Worm (Caenorhabditis elegans): ENCODE data around the gene E02A10.3.

The E02A10.3 gene

DNA sequence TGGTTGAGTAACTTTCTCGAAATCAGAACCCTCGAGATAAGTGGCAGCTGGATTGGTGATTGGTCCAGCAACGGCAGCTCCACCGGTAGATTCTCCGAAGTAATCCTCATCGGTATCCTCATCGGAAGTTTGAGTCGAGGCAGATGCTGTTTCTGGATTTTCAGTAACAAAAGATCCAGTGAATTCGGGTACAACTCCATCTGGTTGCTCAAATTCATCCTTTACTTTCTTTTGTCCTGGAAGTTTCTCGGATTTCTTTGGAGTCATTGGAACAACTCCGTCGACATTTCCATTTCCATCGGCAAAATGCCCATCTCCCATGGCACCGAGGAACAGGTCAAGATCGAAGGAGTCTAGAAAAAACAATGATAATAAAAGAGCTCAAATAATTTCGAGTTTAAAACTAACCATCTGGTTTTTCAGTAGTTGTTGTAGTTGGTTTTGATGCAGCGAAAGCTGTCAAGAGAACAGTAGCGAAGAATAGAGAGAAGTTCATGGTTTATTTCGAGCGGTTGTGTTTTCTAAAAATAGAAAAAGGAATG is 26.7 kb upstream of the E02A10.3 start, which contains the start of gene F45D3.4:
Gene F45D3.4, minus strand, starts transcription at position 521 of the 542 bp plus-strand sequence.
- TF ChIP-seq egl-27 (tag; optimal IDR thresholded peaks at IDR 0.05): no peak
- peak; percentile 96 for TF ChIP-seq ama-1 (optimal IDR thresholded peaks at IDR 0.05)

DNA sequence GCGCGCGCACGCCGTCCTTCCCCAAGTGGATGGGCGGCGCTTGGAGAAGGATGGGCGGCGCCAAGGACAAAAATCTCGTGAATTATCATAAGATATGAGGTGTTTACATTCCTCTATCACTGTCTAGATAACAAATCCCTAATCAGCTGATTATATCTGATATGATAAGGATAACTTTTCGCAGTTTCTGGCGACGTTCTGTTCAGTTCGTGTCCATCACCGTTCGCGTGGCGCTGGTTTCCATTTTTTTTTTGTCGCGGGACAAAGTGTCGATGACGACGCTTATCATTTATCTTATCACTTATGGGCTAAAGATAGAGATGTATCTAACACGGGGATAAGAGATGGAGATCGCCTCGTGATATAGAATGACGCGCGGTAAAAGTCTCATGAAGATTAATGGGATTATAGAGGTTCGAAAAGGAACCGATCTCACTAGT is 26.1 kb upstream of the E02A10.3 start:
- TF ChIP-seq F13H6.1 (tag; optimal IDR thresholded peaks at IDR 0.05) (peak; percentile 7), sem-4 (tag; optimal IDR thresholded peaks at IDR 0.05) (no peak), nhr-12 (tag; optimal IDR thresholded peaks at IDR 0.05) (no peak), nhr-25 (tag; optimal IDR thresholded peaks at IDR 0.05) (peak; percentile 57), egl-27 (tag; optimal IDR thresholded peaks at IDR 0.05) (peak; percentile 66), nhr-23 (tag; optimal IDR thresholded peaks at IDR 0.05) (no peak), nhr-21 (tag; optimal IDR thresholded peaks at IDR 0.05) (peak; percentile 90), lin-13 (GFP tag; optimal IDR thresholded peaks at IDR 0.05) (no peak), elt-3 (tag; optimal IDR thresholded peaks at IDR 0.05) (no peak), dmd-4 (tag; optimal IDR thresholded peaks at IDR 0.05) (no peak), alr-1 (tag; optimal IDR thresholded peaks at IDR 0.05) (no peak), gmeb-1 (tag; optimal IDR thresholded peaks at IDR 0.05) (peak; percentile 12), unc-39 (tag; optimal IDR thresholded peaks at IDR 0.05) (no peak), sma-9 (GFP tag; optimal IDR thresholded peaks at IDR 0.05) (peak; percentile 70), sma-9 (tag; optimal IDR thresholded peaks at IDR 0.05) (no peak), ceh-82 (tag; optimal IDR thresholded peaks at IDR 0.05) (no peak), mab-5 (tag; optimal IDR thresholded peaks at IDR 0.05) (no peak), unc-62 (GFP tag; optimal IDR thresholded peaks at IDR 0.05) (no peak), lsy-2 (tag; optimal IDR thresholded peaks at IDR 0.05) (peak in 1 of 2 experiments; percentile 34), unc-55 (GFP tag; optimal IDR thresholded peaks at IDR 0.05) (no peak), aly-2 (tag; optimal IDR thresholded peaks at IDR 0.05) (no peak), R02D3.7 (tag; optimal IDR thresholded peaks at IDR 0.05) (no peak), nhr-237 (tag; optimal IDR thresholded peaks at IDR 0.05) (no peak), sma-3 (GFP tag; optimal IDR thresholded peaks at IDR 0.05) (peak; percentile 67), blmp-1 (tag; optimal IDR thresholded peaks at IDR 0.05; ENCODE audit: insufficient read depth) (peak; percentile 60), C34F6.9 (tag; optimal IDR thresholded peaks at IDR 0.05) (no peak), mdl-1 (tag; optimal IDR thresholded peaks at IDR 0.05) (peak; percentile 30 to 45), fos-1 (tag; optimal IDR thresholded peaks at IDR 0.05) (peak; percentile 49), Y55F3AM.14 (GFP tag; optimal IDR thresholded peaks at IDR 0.05) (peak; percentile 2), ama-1 (optimal IDR thresholded peaks at IDR 0.05) (no peak), ztf-11 (tag; optimal IDR thresholded peaks at IDR 0.05) (no peak), nhr-129 (tag; optimal IDR thresholded peaks at IDR 0.05) (no peak), nhr-11 (tag; optimal IDR thresholded peaks at IDR 0.05) (no peak)

DNA sequence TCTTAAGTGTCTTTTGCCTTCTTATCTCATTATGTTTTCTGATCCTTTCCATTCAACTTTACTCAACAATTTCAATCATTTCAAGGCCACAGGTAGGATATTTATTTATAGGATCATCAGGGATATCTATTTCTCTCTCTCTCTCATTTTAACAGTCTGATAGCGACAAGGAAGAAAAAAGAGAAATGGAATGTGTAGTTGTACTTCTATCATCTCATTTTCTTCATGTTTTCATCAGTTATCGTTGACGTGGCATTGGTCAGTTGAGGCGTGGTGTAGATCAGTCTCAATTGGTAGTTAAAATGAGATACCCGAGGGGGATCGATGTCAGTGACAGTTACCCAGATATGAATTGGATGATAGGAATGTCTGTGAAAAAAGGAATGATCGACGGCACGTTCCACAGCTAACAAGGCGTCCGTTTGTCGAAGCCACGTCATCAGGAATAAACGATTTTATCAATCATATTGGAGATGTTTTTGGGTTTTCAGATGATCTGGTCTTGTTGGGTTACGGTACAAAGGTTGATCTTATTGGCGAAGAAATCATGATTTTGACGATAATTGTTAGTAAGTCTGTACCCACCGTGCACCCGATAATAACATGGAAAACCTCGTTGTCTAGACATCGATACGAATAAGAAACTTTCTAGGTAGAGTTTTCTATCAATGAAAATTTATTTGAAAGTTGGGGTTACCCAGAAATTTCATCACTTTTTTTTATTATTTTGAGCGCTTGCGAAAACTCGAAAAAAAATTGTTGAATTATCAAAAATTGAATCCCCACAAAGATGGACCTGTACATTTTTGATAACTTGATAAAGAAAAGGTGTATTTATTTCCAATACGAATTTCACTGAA is 25.0 kb upstream of the E02A10.3 start:
- TF ChIP-seq gmeb-1 (tag; optimal IDR thresholded peaks at IDR 0.05) (peak; percentile 39), lin-13 (GFP tag; optimal IDR thresholded peaks at IDR 0.05) (no peak), elt-1 (tag; optimal IDR thresholded peaks at IDR 0.05) (no peak), nhr-6 (tag; optimal IDR thresholded peaks at IDR 0.05) (no peak), ceh-16 (tag; optimal IDR thresholded peaks at IDR 0.05) (no peak), mab-5 (tag; optimal IDR thresholded peaks at IDR 0.05) (no peak), fos-1 (tag; optimal IDR thresholded peaks at IDR 0.05) (peak; percentile 15), peb-1 (tag; optimal IDR thresholded peaks at IDR 0.05) (no peak), sma-3 (GFP tag; optimal IDR thresholded peaks at IDR 0.05) (peak; percentile 80), ama-1 (optimal IDR thresholded peaks at IDR 0.05) (no peak), ZK546.5 (tag; optimal IDR thresholded peaks at IDR 0.05) (no peak), nhr-12 (tag; optimal IDR thresholded peaks at IDR 0.05) (no peak), nhr-21 (tag; optimal IDR thresholded peaks at IDR 0.05) (peak; percentile 81), nhr-25 (tag; optimal IDR thresholded peaks at IDR 0.05) (peak; percentile 76), snpc-4 (tag; optimal IDR thresholded peaks at IDR 0.05) (no peak), nhr-11 (tag; optimal IDR thresholded peaks at IDR 0.05) (no peak), elt-3 (tag; optimal IDR thresholded peaks at IDR 0.05) (no peak), nhr-237 (tag; optimal IDR thresholded peaks at IDR 0.05) (no peak), Y55F3AM.14 (GFP tag; optimal IDR thresholded peaks at IDR 0.05) (no peak), F13H6.1 (tag; optimal IDR thresholded peaks at IDR 0.05) (no peak), crh-2 (tag; optimal IDR thresholded peaks at IDR 0.05) (peak; percentile 93), sem-4 (tag; optimal IDR thresholded peaks at IDR 0.05) (no peak), nhr-10 (tag; optimal IDR thresholded peaks at IDR 0.05) (no peak), lin-11 (tag; optimal IDR thresholded peaks at IDR 0.05) (no peak), lin-39 (tag; optimal IDR thresholded peaks at IDR 0.05) (no peak), zag-1 (tag; optimal IDR thresholded peaks at IDR 0.05) (no peak), sma-9 (GFP tag; optimal IDR thresholded peaks at IDR 0.05) (peak; percentile 82), sma-9 (tag; optimal IDR thresholded peaks at IDR 0.05) (no peak), unc-62 (GFP tag; optimal IDR thresholded peaks at IDR 0.05) (no peak), lsy-2 (tag; optimal IDR thresholded peaks at IDR 0.05) (no peak), nhr-77 (tag; optimal IDR thresholded peaks at IDR 0.05) (no peak), blmp-1 (tag; optimal IDR thresholded peaks at IDR 0.05; ENCODE audit: insufficient read depth) (peak; percentile 85), egl-27 (tag; optimal IDR thresholded peaks at IDR 0.05) (peak; percentile 83), nhr-129 (tag; optimal IDR thresholded peaks at IDR 0.05) (peak; percentile 34)
